Worm (Caenorhabditis elegans) whole organism, young adult: ENCODE data around the gene hst-3.2.

ENCODE experiments used
- C17E4.6 ChIP-seq: fragments of 200-800 bp; sonication (Bioruptor generic); IDR thresholded peaks from 2 replicates; pipeline ENCODE4 v1.3.6; 2022; ENCODE audit warnings: missing genetic modification reagents, missing genetic modification characterization, missing compliant biosample characterization
- akir-1 ChIP-seq: fragments of 200-800 bp; sonication (Bioruptor generic); optimal IDR thresholded peaks from 2 replicates; lab custom pipeline; 2018; ENCODE audit warnings: mild to moderate bottlenecking, missing genetic modification characterization, moderate library complexity, missing compliant biosample characterization
- attf-6 ChIP-seq: fragments of 200-800 bp; sonication (Bioruptor generic); IDR thresholded peaks from 2 replicates; pipeline ENCODE4 v1.3.6; 2022; ENCODE audit warnings: missing genetic modification reagents, missing genetic modification characterization, missing compliant biosample characterization
- ceh-27 ChIP-seq: fragments of 200-800 bp; sonication (Bioruptor generic); optimal IDR thresholded peaks from 2 replicates; lab custom pipeline; 2018; ENCODE audit warnings: mild to moderate bottlenecking, missing genetic modification characterization, moderate library complexity, missing compliant biosample characterization
- fkh-3 ChIP-seq: sonication (generic microtip); optimal IDR thresholded peaks from 2 replicates; lab custom pipeline; 2016; ENCODE audit warnings: mild to moderate bottlenecking, missing genetic modification characterization, missing compliant biosample characterization
- hmg-20 ChIP-seq: fragments of 200-800 bp; sonication (Bioruptor generic); IDR thresholded peaks from 2 replicates; pipeline ENCODE4 v1.3.6; 2022; ENCODE audit warnings: missing genetic modification reagents, missing genetic modification characterization, missing compliant biosample characterization
- lin-54 ChIP-seq: fragments of 200-800 bp; sonication (Bioruptor generic); optimal IDR thresholded peaks from 2 replicates; lab custom pipeline; 2018; ENCODE audit warnings: mild to moderate bottlenecking, missing genetic modification characterization, missing compliant biosample characterization
- madf-10 ChIP-seq: sonication (generic microtip); optimal IDR thresholded peaks from 2 replicates; lab custom pipeline; 2016; ENCODE audit warnings: mild to moderate bottlenecking, missing genetic modification characterization, missing compliant biosample characterization
- sptf-2 ChIP-seq: fragments of 200-800 bp; sonication (Bioruptor generic); optimal IDR thresholded peaks from 2 replicates; lab custom pipeline; 2018; ENCODE audit warnings: mild to moderate bottlenecking, missing genetic modification characterization, missing compliant biosample characterization
- zim-3 ChIP-seq: sonication (generic microtip); optimal IDR thresholded peaks from 2 replicates; lab custom pipeline; 2017; ENCODE audit warnings: mild to moderate bottlenecking, missing genetic modification characterization, moderate library complexity, missing compliant biosample characterization
- ztf-26 ChIP-seq: sonication (generic microtip); optimal IDR thresholded peaks from 2 replicates; lab custom pipeline; 2017; ENCODE audit warnings: missing genetic modification characterization, missing compliant biosample characterization

ce11 chrX:2893026-2893662, 30.6 kb downstream of the hst-3.2 start:
- TF ChIP-seq akir-1 (GFP tag; lab: Kevin White, UChicago) (no peak), sptf-2 (GFP tag; lab: Kevin White, UChicago) (no peak), madf-10 (no peak), zim-3 (tag; lab: Kevin White, UChicago) (no peak), fkh-3 (no peak), C17E4.6 (GFP tag; lab: Robert Waterston, UW) (no peak), hmg-20 (GFP tag; lab: Robert Waterston, UW) (no peak), ztf-26 (peak; percentile 72), attf-6 (GFP tag; lab: Robert Waterston, UW) (no peak), lin-54 (GFP tag; lab: Kevin White, UChicago) (no peak), ceh-27 (GFP tag; lab: Kevin White, UChicago) (no peak)
